Worm (Caenorhabditis elegans): ENCODE results near the gene F09E5.3.

Gene F09E5.3

DNA sequence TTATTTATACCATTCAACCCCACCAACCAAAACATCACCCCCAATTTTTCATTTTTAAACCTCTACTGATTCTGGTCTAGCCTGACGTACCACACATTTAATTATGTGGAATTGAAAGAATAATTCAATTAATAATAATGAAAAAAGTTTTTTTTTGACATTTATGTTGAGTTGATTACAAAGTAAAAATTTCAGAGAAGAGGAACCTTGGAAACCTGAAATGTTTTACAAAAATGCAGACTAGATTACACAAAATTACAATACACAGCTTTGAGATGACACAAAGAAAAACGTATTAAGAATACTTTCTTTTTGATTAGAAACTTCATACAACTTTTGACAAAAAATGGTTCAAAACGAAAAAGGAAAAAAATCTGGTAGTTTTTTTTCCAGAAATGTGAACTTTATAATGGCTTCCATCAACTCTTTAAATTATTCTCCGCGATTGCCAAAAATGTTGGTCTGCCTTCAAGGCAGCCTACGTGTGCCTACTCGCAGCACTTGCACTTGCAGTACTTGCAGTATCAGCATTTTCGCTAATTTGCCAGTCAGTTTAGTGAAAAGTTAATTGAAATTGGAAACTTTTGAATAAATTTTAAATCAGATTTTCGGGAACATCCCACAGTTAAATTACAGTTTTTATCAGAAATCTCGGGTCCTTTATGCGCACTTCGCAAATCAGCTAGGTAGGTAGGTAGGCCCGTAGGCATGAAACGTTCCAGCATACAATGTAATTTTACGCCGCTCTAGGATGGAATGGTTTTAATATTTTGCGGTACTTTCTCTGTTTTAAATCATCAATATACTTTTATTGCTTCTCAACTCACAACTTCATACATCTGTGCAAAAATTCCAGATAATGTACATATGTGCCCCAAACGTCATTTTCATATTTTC, 32.9 kb upstream of the F09E5.3 start (continued):
- TF ChIP-seq tlf-1 (GFP tag; optimal IDR thresholded peaks at IDR 0.05) (no peak), ztf-26 (tag; optimal IDR thresholded peaks at IDR 0.05) (no peak), snpc-1.3 (tag; optimal IDR thresholded peaks at IDR 0.05; ENCODE audit: insufficient read depth) (no peak), bed-1 (GFP tag; IDR thresholded peaks at IDR 0.05) (no peak), lin-35 (GFP tag; optimal IDR thresholded peaks at IDR 0.05) (no peak), madf-8 (GFP tag; conservative IDR thresholded peaks at IDR 0.05) (no peak), cebp-1 (GFP tag; IDR thresholded peaks at IDR 0.05) (no peak; the same call in 1 of the 2 replicates), cebp-1 (tag; optimal IDR thresholded peaks at IDR 0.05) (peak; percentile 61), nfyb-1 (GFP tag; IDR thresholded peaks at IDR 0.05) (0 out of 2 replicates have a peak, but pooled peaks have one; percentile 69), ZK185.1 (tag; optimal IDR thresholded peaks at IDR 0.05; ENCODE audit: poor library complexity, severe bottlenecking) (peak; percentile 8), C06A6.2 (GFP tag; conservative IDR thresholded peaks at IDR 0.05) (no peak), tbp1 (GFP tag; optimal IDR thresholded peaks at IDR 0.05) (no peak), Y53F4B.3 (GFP tag; IDR thresholded peaks at IDR 0.05) (no peak), him-1 (tag; optimal IDR thresholded peaks at IDR 0.05) (no peak), mcd-1 (GFP tag; IDR thresholded peaks at IDR 0.05) (no peak), pha-4 (tag; optimal IDR thresholded peaks at IDR 0.05) (no peak), die-1 (tag; optimal IDR thresholded peaks at IDR 0.05) (peak; percentile 6), F23B12.7 (tag; optimal IDR thresholded peaks at IDR 0.05; ENCODE audit: insufficient read depth) (no peak), hmg-1.2 (GFP tag; IDR thresholded peaks at IDR 0.05) (no peak), nhr-90 (tag; optimal IDR thresholded peaks at IDR 0.05) (no peak), Y53G8AR.9 (GFP tag; conservative IDR thresholded peaks at IDR 0.05) (no peak), lin-26 (GFP tag; IDR thresholded peaks at IDR 0.05) (no peak), F33H1.4 (GFP tag; IDR thresholded peaks at IDR 0.05) (no peak), madf-3 (GFP tag; IDR thresholded peaks at IDR 0.05) (peak; percentile 71; the same call in 1 of the 2 replicates), dpff-1 (tag; optimal IDR thresholded peaks at IDR 0.05) (no peak), akir-1 (GFP tag; optimal IDR thresholded peaks at IDR 0.05) (no peak), fkh-3 (tag; optimal IDR thresholded peaks at IDR 0.05) (no peak), sdz-38 (tag; optimal IDR thresholded peaks at IDR 0.05) (no peak), nhr-27 (tag; optimal IDR thresholded peaks at IDR 0.05) (no peak), hlh-26 (GFP tag; conservative IDR thresholded peaks at IDR 0.05) (no peak), T26A5.8 (tag; optimal IDR thresholded peaks at IDR 0.05) (no peak)

- no peak for TF ChIP-seq F57A8.1 (GFP tag; optimal IDR thresholded peaks at IDR 0.05)
- TF ChIP-seq lsl-1 (GFP tag; optimal IDR thresholded peaks at IDR 0.05): no peak
- no peak for TF ChIP-seq F23B12.7 (tag; optimal IDR thresholded peaks at IDR 0.05; ENCODE audit: insufficient read depth)
These were observed 32.2 kb upstream of the F09E5.3 start for ce11 chrII:5341573-5341972.

ce11 chrII:5342412-5342811, 31.4 kb upstream of the F09E5.3 start:
- TF ChIP-seq nfyb-1 (GFP tag; IDR thresholded peaks at IDR 0.05): 0 out of 2 replicates have a peak, but pooled peaks have one; percentile 1
- no peak for TF ChIP-seq lag-1 (GFP tag; IDR thresholded peaks at IDR 0.05)

All from whole organism, young adult.